Worm (Caenorhabditis elegans): Measurements from ENCODE around the gene str-27.

DNA sequence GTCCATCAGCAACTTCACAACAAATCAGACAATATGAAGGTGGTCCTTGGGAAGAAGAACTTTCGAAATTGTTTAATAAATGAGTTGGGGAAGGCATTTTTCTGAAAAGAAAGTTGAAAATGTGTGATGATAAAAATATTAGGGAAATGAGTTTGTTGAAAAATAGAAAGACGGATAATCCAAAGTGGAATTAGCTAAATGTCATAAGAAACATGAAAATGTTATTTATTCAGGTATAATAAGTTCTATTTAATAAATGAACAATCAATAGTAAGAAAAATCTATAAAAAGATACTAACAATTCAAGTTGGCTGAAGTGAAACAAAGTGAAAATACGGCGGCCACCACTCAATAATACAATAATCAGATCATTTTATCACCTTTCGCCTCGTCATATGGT, 33.4 kb downstream of the str-27 start, which contains the start of gene nhr-53:
- no peak for TF ChIP-seq mab-5 (tag; optimal IDR thresholded peaks at IDR 0.05)
- no peak for TF ChIP-seq elt-1 (tag; optimal IDR thresholded peaks at IDR 0.05; ENCODE audit: borderline replicate concordance, insufficient read depth)
- TF ChIP-seq ztf-11 (tag; optimal IDR thresholded peaks at IDR 0.05), result no peak
- no peak for TF ChIP-seq elt-3 (tag; optimal IDR thresholded peaks at IDR 0.05)
- TF ChIP-seq unc-62 (GFP tag; optimal IDR thresholded peaks at IDR 0.05), result no peak
- no peak for TF ChIP-seq nhr-76 (tag; optimal IDR thresholded peaks at IDR 0.05)
- TF ChIP-seq nhr-2 (tag; optimal IDR thresholded peaks at IDR 0.05), result no peak
- TF ChIP-seq lsy-2 (tag; optimal IDR thresholded peaks at IDR 0.05), result no peak
- TF ChIP-seq snpc-4 (tag; optimal IDR thresholded peaks at IDR 0.05), result no peak
- TF ChIP-seq sptf-1 (tag; optimal IDR thresholded peaks at IDR 0.05), result no peak
- TF ChIP-seq flh-1 (GFP tag; optimal IDR thresholded peaks at IDR 0.05), result no peak
- TF ChIP-seq hlh-1 (tag; optimal IDR thresholded peaks at IDR 0.05), result no peak
- TF ChIP-seq nhr-12 (tag; optimal IDR thresholded peaks at IDR 0.05), result no peak

Data from whole organism, mixed stage, embryonic.